Fruit fly (Drosophila melanogaster) whole organism, wandering third instar larva: Measurements from ENCODE around the gene CG13786.

Experiments
- Abd-B ChIP-seq: fragments of >200 bp; optimal IDR thresholded peaks from 2 replicates; lab custom pipeline; 2017; ENCODE audit warnings: missing biosample characterization, missing genetic modification characterization
- CG32264 ChIP-seq: fragments of 200-800 bp; sonication (Bioruptor generic); optimal IDR thresholded peaks from 2 replicates; lab custom pipeline; 2016; ENCODE audit warnings: missing biosample characterization, missing genetic modification characterization
- CG9705 ChIP-seq: fragments of 200-800 bp; sonication (Bioruptor generic); optimal IDR thresholded peaks from 2 replicates; lab custom pipeline; 2018; ENCODE audit warnings: missing biosample characterization, mild to moderate bottlenecking, missing genetic modification characterization
- CrebA ChIP-seq: fragments of 200-800 bp; sonication (Bioruptor generic); optimal IDR thresholded peaks from 2 replicates; lab custom pipeline; 2016; ENCODE audit warnings: missing biosample characterization, mild to moderate bottlenecking, missing genetic modification characterization, borderline replicate concordance
- Dfd ChIP-seq: fragments of >200 bp; optimal IDR thresholded peaks from 2 replicates; lab custom pipeline; 2017; ENCODE audit warnings: missing biosample characterization, missing genetic modification characterization
- Dif ChIP-seq: fragments of 200-275, 200-300 bp; sonication (Bioruptor generic); optimal IDR thresholded peaks from 2 replicates; lab custom pipeline; 2018; ENCODE audit warnings: missing biosample characterization, missing genetic modification characterization; ENCODE audit not compliant: partially characterized antibody
- GATAd ChIP-seq: sonication (Bioruptor generic); optimal IDR thresholded peaks from 2 replicates; lab custom pipeline; 2016; ENCODE audit warnings: missing biosample characterization, missing genetic modification characterization
- HLH106 ChIP-seq: fragments of 200-800 bp; optimal IDR thresholded peaks from 3 replicates; lab custom pipeline; 2019; ENCODE audit warnings: missing biosample characterization, mild to moderate bottlenecking, missing genetic modification characterization, moderate library complexity
- Hnf4 ChIP-seq: fragments of 200-800 bp; sonication (Bioruptor generic); optimal IDR thresholded peaks from 2 replicates; lab custom pipeline; 2016; ENCODE audit warnings: missing biosample characterization, mild to moderate bottlenecking, missing genetic modification characterization
- Hr78 ChIP-seq: fragments of >200 bp; optimal IDR thresholded peaks from 2 replicates; lab custom pipeline; 2017; ENCODE audit warnings: missing biosample characterization, missing genetic modification characterization
- Hr83 ChIP-seq: fragments of 200-300 bp; sonication (Bioruptor generic); optimal IDR thresholded peaks from 2 replicates; lab custom pipeline; 2016; ENCODE audit warnings: missing biosample characterization, mild to moderate bottlenecking, missing genetic modification characterization, moderate library complexity; ENCODE audit not compliant: poor library complexity, severe bottlenecking
- Jra ChIP-seq: sonication (Bioruptor generic); optimal IDR thresholded peaks from 2 replicates; lab custom pipeline; 2016; ENCODE audit warnings: missing biosample characterization, missing genetic modification characterization
- Mio ChIP-seq: sonication (Bioruptor generic); optimal IDR thresholded peaks from 2 replicates; lab custom pipeline; 2016; ENCODE audit warnings: missing biosample characterization, missing genetic modification characterization
- Myc ChIP-seq: fragments of >200 bp; optimal IDR thresholded peaks from 2 replicates; lab custom pipeline; 2017
- N ChIP-seq: fragments of >200 bp; optimal IDR thresholded peaks from 2 replicates; lab custom pipeline; 2018; ENCODE audit warnings: missing biosample characterization, missing external identifiers, missing genetic modification characterization
- OdsH ChIP-seq: fragments of 200-800 bp; sonication (Bioruptor generic); optimal IDR thresholded peaks from 2 replicates; lab custom pipeline; 2016; ENCODE audit warnings: missing biosample characterization, mild to moderate bottlenecking, missing genetic modification characterization
- Rel ChIP-seq, 2 experiments: fragments of 200-800 bp; sonication (Bioruptor generic) in 1 of 2; optimal IDR thresholded peaks; 2 replicates in 1 of 2; 3 replicates in 1 of 2; lab custom pipeline; 2016 to 2019; ENCODE audit warnings: mild to moderate bottlenecking in 2 of 2, missing biosample characterization in 2 of 2, missing genetic modification characterization in 2 of 2, moderate library complexity in 1 of 2
- Sp1 ChIP-seq: fragments of 200-800 bp; sonication (Bioruptor generic); optimal IDR thresholded peaks from 3 replicates; lab custom pipeline; 2019; ENCODE audit warnings: missing biosample characterization, mild to moderate bottlenecking, missing genetic modification characterization, moderate library complexity
- Vsx2 ChIP-seq: fragments of 200-300, 225-300 bp; sonication (Bioruptor generic); optimal IDR thresholded peaks from 2 replicates; lab custom pipeline; 2018; ENCODE audit warnings: missing biosample characterization, missing genetic modification characterization; ENCODE audit not compliant: partially characterized antibody
- br ChIP-seq: fragments of 200-800 bp; sonication (Bioruptor generic); optimal IDR thresholded peaks from 2 replicates; lab custom pipeline; 2016; ENCODE audit warnings: missing biosample characterization, missing genetic modification characterization
- brk ChIP-seq: fragments of 200-800 bp; sonication (Bioruptor generic); optimal IDR thresholded peaks from 2 replicates; lab custom pipeline; 2016; ENCODE audit warnings: missing biosample characterization, mild to moderate bottlenecking, missing genetic modification characterization
- dl ChIP-seq, 2 experiments: fragments of 175-275, 200-275 bp in 1 of 2; fragments of 200-275 bp in 1 of 2; sonication (Bioruptor generic); optimal IDR thresholded peaks; lab custom pipeline; 2018; ENCODE audit warnings: mild to moderate bottlenecking in 2 of 2, missing biosample characterization in 2 of 2, missing genetic modification characterization in 2 of 2, moderate library complexity in 2 of 2; ENCODE audit not compliant: partially characterized antibody in 2 of 2, insufficient read depth in 1 of 2
- dmrt93B ChIP-seq: fragments of 200-800 bp; sonication (Bioruptor generic); optimal IDR thresholded peaks from 2 replicates; lab custom pipeline; 2018; ENCODE audit warnings: missing biosample characterization, mild to moderate bottlenecking, missing genetic modification characterization
- dsf ChIP-seq: sonication (Bioruptor generic); optimal IDR thresholded peaks from 2 replicates; lab custom pipeline; 2016; ENCODE audit warnings: missing biosample characterization, missing genetic modification characterization, borderline replicate concordance
- ey ChIP-seq: fragments of 200-800 bp; sonication (Bioruptor generic); optimal IDR thresholded peaks from 2 replicates; lab custom pipeline; 2016; ENCODE audit warnings: missing biosample characterization, missing genetic modification characterization
- foxo ChIP-seq, 2 experiments: fragments of 200-800 bp; sonication (Bioruptor generic); optimal IDR thresholded peaks; 2 replicates in 1 of 2; 3 replicates in 1 of 2; lab custom pipeline; 2016 to 2017; ENCODE audit warnings: missing biosample characterization in 2 of 2, missing genetic modification characterization in 2 of 2
- fru ChIP-seq: fragments of 200-800 bp; sonication (Bioruptor generic); optimal IDR thresholded peaks from 3 replicates; lab custom pipeline; 2016; ENCODE audit warnings: missing biosample characterization, mild to moderate bottlenecking, missing genetic modification characterization
- h ChIP-seq: fragments of 200-800 bp; sonication (Bioruptor generic); optimal IDR thresholded peaks from 3 replicates; lab custom pipeline; 2016; ENCODE audit warnings: missing biosample characterization, mild to moderate bottlenecking, missing genetic modification characterization
- jim ChIP-seq: fragments of 175-275, 200-325 bp; sonication (Bioruptor generic); optimal IDR thresholded peaks from 2 replicates; lab custom pipeline; 2016; ENCODE audit warnings: missing biosample characterization, mild to moderate bottlenecking, missing genetic modification characterization
- lola ChIP-seq: fragments of >200 bp; optimal IDR thresholded peaks from 2 replicates; lab custom pipeline; 2017; ENCODE audit warnings: missing biosample characterization, missing genetic modification characterization
- pan ChIP-seq: fragments of >200 bp; optimal IDR thresholded peaks from 2 replicates; lab custom pipeline; 2017
- psq ChIP-seq: fragments of 200-800 bp; sonication (Bioruptor generic); optimal IDR thresholded peaks from 3 replicates; lab custom pipeline; 2017; ENCODE audit warnings: missing biosample characterization, mild to moderate bottlenecking, missing genetic modification characterization, moderate library complexity
- rgr ChIP-seq: fragments of 200-800 bp; sonication (Bioruptor generic); optimal IDR thresholded peaks from 3 replicates; lab custom pipeline; 2016; ENCODE audit warnings: missing biosample characterization, mild to moderate bottlenecking, missing genetic modification characterization
- sage ChIP-seq: fragments of 200-800 bp; sonication (Bioruptor generic); optimal IDR thresholded peaks from 2 replicates; lab custom pipeline; 2016; ENCODE audit warnings: missing biosample characterization, mild to moderate bottlenecking, missing genetic modification characterization
- sv ChIP-seq: fragments of 200-800 bp; sonication (Bioruptor generic); optimal IDR thresholded peaks from 3 replicates; lab custom pipeline; 2016; ENCODE audit warnings: missing biosample characterization, missing genetic modification characterization
- tai ChIP-seq: sonication (Bioruptor generic); optimal IDR thresholded peaks from 2 replicates; lab custom pipeline; 2016; ENCODE audit warnings: missing biosample characterization, missing genetic modification characterization
- usp ChIP-seq: fragments of >200 bp; optimal IDR thresholded peaks from 2 replicates; lab custom pipeline; 2017; ENCODE audit warnings: missing biosample characterization, missing genetic modification characterization
- woc ChIP-seq: sonication (Bioruptor generic); optimal IDR thresholded peaks from 2 replicates; lab custom pipeline; 2016; ENCODE audit warnings: missing biosample characterization, mild to moderate bottlenecking, missing genetic modification characterization

Gene CG13786

DNA sequence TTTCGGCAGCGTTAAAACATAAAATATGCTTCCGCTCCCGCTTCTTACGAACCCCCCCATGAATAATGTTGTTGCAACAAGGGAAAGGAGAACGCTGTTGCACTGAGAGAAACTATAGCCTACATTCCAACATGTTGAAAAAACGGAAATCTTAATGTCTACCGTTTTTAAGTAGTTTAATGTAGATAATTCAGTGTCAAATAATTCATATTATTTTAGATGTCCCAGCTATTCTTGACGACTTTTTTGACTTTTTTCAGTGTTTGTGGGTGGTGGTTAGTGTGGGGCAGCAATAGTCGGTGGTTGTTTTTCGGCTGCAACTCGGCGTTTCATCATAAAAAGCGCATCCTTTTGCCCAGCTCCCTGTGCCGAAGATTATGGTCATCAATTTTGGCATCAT is 9.2 kb upstream of the CG13786 start:
- TF ChIP-seq Dif (GFP tag; lab: Kevin White, UChicago) (no peak), Abd-B (GFP tag; lab: Kevin White, UChicago) (no peak), rgr (GFP tag; lab: Kevin White, UChicago) (peak; percentile 43), CrebA (no peak), lola (GFP tag; lab: Kevin White, UChicago) (no peak), N (GFP tag; lab: Kevin White, UChicago) (no peak), Hr83 (GFP tag; lab: Kevin White, UChicago) (no peak), Hnf4 (GFP tag; lab: Kevin White, UChicago) (peak; percentile 60), pan (no peak), Dfd (GFP tag; lab: Kevin White, UChicago) (no peak), jim (GFP tag; lab: Kevin White, UChicago) (no peak), psq (peak; percentile 53), Jra (GFP tag; lab: Kevin White, UChicago) (peak; percentile 26), ey (GFP tag; lab: Kevin White, UChicago) (peak; percentile 47), Rel (GFP tag; optimal IDR thresholded peaks at IDR 0.05; lab: Kevin White, UChicago) (no peak), Rel (tag; optimal IDR thresholded peaks at IDR 0.05; lab: Kevin White, UChicago) (no peak), fru (GFP tag; lab: Kevin White, UChicago) (peak; percentile 49), dmrt93B (no peak), Mio (GFP tag; lab: Kevin White, UChicago) (no peak), Vsx2 (GFP tag; lab: Kevin White, UChicago) (no peak), h (GFP tag; lab: Kevin White, UChicago) (peak; percentile 59), sv (GFP tag; lab: Kevin White, UChicago) (no peak), sage (GFP tag; lab: Kevin White, UChicago) (no peak), dl (GFP tag; optimal IDR thresholded peaks at IDR 0.05; lab: Kevin White, UChicago; ENCODE audit: insufficient read depth in 1 of 2, partially characterized antibody in 2 of 2) (no peak), Sp1 (GFP tag; lab: Kevin White, UChicago) (peak; percentile 59), GATAd (no peak), br (GFP tag; lab: Kevin White, UChicago) (peak; percentile 72), dsf (GFP tag; lab: Kevin White, UChicago) (no peak), tai (GFP tag; lab: Kevin White, UChicago) (no peak), brk (GFP tag; lab: Kevin White, UChicago) (peak; percentile 11), OdsH (GFP tag; lab: Kevin White, UChicago) (peak; percentile 56), foxo (GFP tag; optimal IDR thresholded peaks at IDR 0.05; lab: Kevin White, UChicago) (peak in 1 of 2 experiments; percentile 44), woc (GFP tag; lab: Kevin White, UChicago) (peak; percentile 36), Myc (lab: Kevin White, UChicago) (no peak), CG32264 (GFP tag; lab: Kevin White, UChicago) (no peak), CG9705 (GFP tag; lab: Kevin White, UChicago) (no peak), Hr78 (GFP tag; lab: Kevin White, UChicago) (no peak), HLH106 (peak; percentile 18), usp (GFP tag; lab: Kevin White, UChicago) (no peak)

DNA sequence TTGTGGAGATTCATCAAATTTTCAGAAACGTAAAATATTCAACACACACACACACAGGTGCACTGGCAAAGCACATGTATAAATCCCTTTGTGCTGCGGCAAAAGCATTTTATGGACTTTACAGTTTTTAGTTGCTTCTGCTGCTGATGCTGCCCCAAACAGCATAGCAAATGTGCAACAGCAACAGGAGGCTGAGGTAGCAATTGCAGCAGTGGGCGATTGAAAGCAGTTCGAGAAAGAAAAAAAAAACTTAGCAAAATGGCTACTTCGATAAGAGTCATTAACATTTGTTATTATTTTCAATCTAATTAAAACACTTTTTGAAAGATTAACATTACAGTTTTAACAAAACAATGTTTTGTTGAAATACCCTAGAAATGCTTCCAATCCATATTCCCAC is 7.5 kb upstream of the CG13786 start:
- TF ChIP-seq GATAd (no peak), dmrt93B (no peak), Myc (lab: Kevin White, UChicago) (no peak), OdsH (GFP tag; lab: Kevin White, UChicago) (no peak), Vsx2 (GFP tag; lab: Kevin White, UChicago) (no peak), sv (GFP tag; lab: Kevin White, UChicago) (no peak), lola (GFP tag; lab: Kevin White, UChicago) (no peak), CG32264 (GFP tag; lab: Kevin White, UChicago) (no peak), dl (GFP tag; optimal IDR thresholded peaks at IDR 0.05; lab: Kevin White, UChicago; ENCODE audit: insufficient read depth in 1 of 2, partially characterized antibody in 2 of 2) (no peak), woc (GFP tag; lab: Kevin White, UChicago) (no peak), ey (GFP tag; lab: Kevin White, UChicago) (no peak), brk (GFP tag; lab: Kevin White, UChicago) (no peak), foxo (GFP tag; optimal IDR thresholded peaks at IDR 0.05; lab: Kevin White, UChicago) (no peak), pan (no peak), Sp1 (GFP tag; lab: Kevin White, UChicago) (no peak)
- TF ChIP-seq, all 38 proteins: peak for 0
